Fruit fly (Drosophila melanogaster): ENCODE measurements around the gene CG44475.

- no peak for TF ChIP-seq CG14711 (tag; optimal IDR thresholded peaks at IDR 0.05)
- TF ChIP-seq CG7101 (tag; optimal IDR thresholded peaks at IDR 0.05) = no peak
- no peak for TF ChIP-seq CG5204 (GFP tag; optimal IDR thresholded peaks at IDR 0.05)
- TF ChIP-seq CG1620 (GFP tag; optimal IDR thresholded peaks at IDR 0.05) = no peak
- no peak for TF ChIP-seq tj (GFP tag; optimal IDR thresholded peaks at IDR 0.05)
- no peak for TF ChIP-seq CG33017 (tag; optimal IDR thresholded peaks at IDR 0.05)
- TF ChIP-seq bab1 (GFP tag; optimal IDR thresholded peaks at IDR 0.05) = no peak
- TF ChIP-seq Clk (GFP tag; optimal IDR thresholded peaks at IDR 0.05) = no peak
- TF ChIP-seq Mnt (GFP tag; optimal IDR thresholded peaks at IDR 0.05) = no peak
- no peak for TF ChIP-seq Hr96 (GFP tag; optimal IDR thresholded peaks at IDR 0.05)
- TF ChIP-seq kay (GFP tag; ENCODE audit: borderline replicate concordance) = no peak
- TF ChIP-seq cic (GFP tag; optimal IDR thresholded peaks at IDR 0.05) = no peak
- no peak for TF ChIP-seq pad (GFP tag; optimal IDR thresholded peaks at IDR 0.05)
Measured at dm6 chr2L:15916588-15916987, 33.6 kb upstream of the CG44475 start, which contains the start of gene CG13244.

Data from whole organism, adult.